Worm (Caenorhabditis elegans): Measurements from ENCODE around the gene Y54G2A.15.

Gene Y54G2A.15

ce11 chrIV:2799389-2799788, 44.4 kb downstream of the Y54G2A.15 start, which contains the start of gene Y54G2A.10:
Gene Y54G2A.10 (plus strand): TSS chrIV:2799689.
- TF ChIP-seq nhr-77 (tag; optimal IDR thresholded peaks at IDR 0.05): no peak
- no peak for TF ChIP-seq zag-1 (tag; optimal IDR thresholded peaks at IDR 0.05)
- no peak for TF ChIP-seq nhr-12 (tag; optimal IDR thresholded peaks at IDR 0.05)

- TF ChIP-seq lin-39 (tag; optimal IDR thresholded peaks at IDR 0.05) (no peak), tbx-2 (tag; optimal IDR thresholded peaks at IDR 0.05) (no peak), pqm-1 (tag; optimal IDR thresholded peaks at IDR 0.05) (peak; percentile 74), pha-4 (tag; optimal IDR thresholded peaks at IDR 0.05) (peak; percentile 84), ama-1 (optimal IDR thresholded peaks at IDR 0.05) (no peak), eor-1 (tag; optimal IDR thresholded peaks at IDR 0.05) (no peak), skn-1 (tag; optimal IDR thresholded peaks at IDR 0.05) (peak; percentile 35), unc-39 (tag; optimal IDR thresholded peaks at IDR 0.05) (no peak), elt-3 (tag; optimal IDR thresholded peaks at IDR 0.05) (no peak), ceh-16 (tag; optimal IDR thresholded peaks at IDR 0.05) (no peak), zag-1 (tag; optimal IDR thresholded peaks at IDR 0.05) (no peak), nhr-11 (tag; optimal IDR thresholded peaks at IDR 0.05) (no peak), elt-2 (tag; optimal IDR thresholded peaks at IDR 0.05) (peak; percentile 82), sea-2 (GFP tag; optimal IDR thresholded peaks at IDR 0.05) (no peak), nhr-76 (tag; optimal IDR thresholded peaks at IDR 0.05) (no peak), hmg-11 (tag; optimal IDR thresholded peaks at IDR 0.05) (no peak), fkh-2 (tag; optimal IDR thresholded peaks at IDR 0.05) (no peak), ceh-9 (tag; optimal IDR thresholded peaks at IDR 0.05) (no peak), fos-1 (tag; optimal IDR thresholded peaks at IDR 0.05) (no peak), ZK546.5 (tag; optimal IDR thresholded peaks at IDR 0.05) (no peak), ceh-82 (tag; optimal IDR thresholded peaks at IDR 0.05) (no peak), unc-62 (GFP tag; optimal IDR thresholded peaks at IDR 0.05) (no peak), mml-1 (tag; optimal IDR thresholded peaks at IDR 0.05) (no peak), ztf-4 (tag; optimal IDR thresholded peaks at IDR 0.05) (no peak), daf-12 (tag; optimal IDR thresholded peaks at IDR 0.05) (no peak), nhr-67 (tag; optimal IDR thresholded peaks at IDR 0.05) (no peak), fkh-10 (GFP tag; optimal IDR thresholded peaks at IDR 0.05) (no peak), nhr-28 (tag; optimal IDR thresholded peaks at IDR 0.05) (no peak), nhr-23 (tag; optimal IDR thresholded peaks at IDR 0.05) (no peak), nfya-1 (tag; optimal IDR thresholded peaks at IDR 0.05; ENCODE audit: insufficient read depth) (no peak), nhr-43 (tag; optimal IDR thresholded peaks at IDR 0.05; ENCODE audit: poor library complexity, severe bottlenecking) (no peak)
These were observed 45.4 kb downstream of the Y54G2A.15 start, which contains the start of gene Y54G2A.52 for ce11 chrIV:2798339-2798738. Gene Y54G2A.52 (minus strand): TSS chrIV:2798686.

- TF ChIP-seq nfya-1 (tag; optimal IDR thresholded peaks at IDR 0.05; ENCODE audit: insufficient read depth) (peak; percentile 88), elt-1 (tag; optimal IDR thresholded peaks at IDR 0.05) (no peak), tbx-2 (tag; optimal IDR thresholded peaks at IDR 0.05) (no peak)
These were observed 49.8 kb downstream of the Y54G2A.15 start for ce11 chrIV:2793956-2794355.
